Worm (Caenorhabditis elegans) whole organism, midembryonic: ENCODE measurements around the gene kdin-1.

Experiments
- cog-1 ChIP-seq: sonication (generic microtip); optimal IDR thresholded peaks from 2 replicates; lab custom pipeline; 2016; ENCODE audit warnings: missing genetic modification characterization, missing compliant biosample characterization
- ref-1 ChIP-seq: fragments of 200-800 bp; sonication (Bioruptor generic); conservative IDR thresholded peaks from 2 replicates; pipeline ENCODE4 v1.3.6; 2022; ENCODE audit warnings: missing genetic modification reagents, missing genetic modification characterization, missing compliant biosample characterization

ce11 chrIV:11089527-11089926 lies 51.1 kb downstream of the kdin-1 start, which contains the start of gene M7.7:
- no peak for TF ChIP-seq ref-1
- no peak for TF ChIP-seq cog-1
